Fruit fly (Drosophila melanogaster) whole organism, embryonic: ENCODE data around the gene sun.

Source experiments
- Adf1 ChIP-seq: fragments of 200-800 bp; sonication (Bioruptor generic); IDR thresholded peaks from 2 replicates; pipeline ENCODE4 v1.3.6; 2022; ENCODE audit warnings: missing biosample characterization, missing genetic modification characterization
- CG10147 ChIP-seq: fragments of 200-800 bp; sonication (Bioruptor generic); optimal IDR thresholded peaks from 2 replicates; lab custom pipeline; 2019; ENCODE audit warnings: missing biosample characterization, mild to moderate bottlenecking, missing genetic modification characterization, moderate library complexity
- CG1024 ChIP-seq: fragments of 200-800 bp; sonication (Bioruptor generic); IDR thresholded peaks from 2 replicates; pipeline ENCODE4 v1.3.6; 2022; ENCODE audit warnings: missing biosample characterization, missing genetic modification characterization
- CG10267 ChIP-seq: fragments of 200-800 bp; sonication (Bioruptor generic); optimal IDR thresholded peaks from 2 replicates; lab custom pipeline; 2018; ENCODE audit warnings: missing biosample characterization, mild to moderate bottlenecking, missing genetic modification characterization, moderate library complexity
- CG10543 ChIP-seq: fragments of 200-800 bp; sonication (Bioruptor generic); optimal IDR thresholded peaks from 3 replicates; lab custom pipeline; 2017; ENCODE audit warnings: missing biosample characterization, mild to moderate bottlenecking, missing genetic modification characterization, moderate library complexity
- CG11085 ChIP-seq: fragments of 200-800 bp; sonication (Bioruptor generic); IDR thresholded peaks from 2 replicates; pipeline ENCODE4 v1.3.6; 2022; ENCODE audit warnings: missing biosample characterization, missing genetic modification characterization
- CG11723 ChIP-seq: fragments of 200-800 bp; sonication (Bioruptor generic); optimal IDR thresholded peaks from 2 replicates; lab custom pipeline; 2017; ENCODE audit warnings: missing biosample characterization, mild to moderate bottlenecking, missing genetic modification characterization
- CG12236 ChIP-seq: fragments of 200-800 bp; sonication (Bioruptor generic); optimal IDR thresholded peaks from 2 replicates; lab custom pipeline; 2016; ENCODE audit warnings: missing biosample characterization, missing genetic modification characterization
- CG1529 ChIP-seq: fragments of 200-800 bp; sonication (Bioruptor generic); optimal IDR thresholded peaks from 3 replicates; lab custom pipeline; 2018; ENCODE audit warnings: missing biosample characterization, missing genetic modification characterization
- CG1603 ChIP-seq: fragments of 200-800 bp; sonication (Bioruptor generic); optimal IDR thresholded peaks from 2 replicates; lab custom pipeline; 2019; ENCODE audit warnings: missing biosample characterization, mild to moderate bottlenecking, missing genetic modification characterization, moderate library complexity
- CG16815 ChIP-seq: fragments of 200-800 bp; sonication (Bioruptor generic); optimal IDR thresholded peaks from 3 replicates; lab custom pipeline; 2017; ENCODE audit warnings: missing biosample characterization, mild to moderate bottlenecking, missing genetic modification characterization
- CG17802 ChIP-seq: fragments of 200-800 bp; sonication (Bioruptor generic); optimal IDR thresholded peaks from 2 replicates; lab custom pipeline; 2018; ENCODE audit warnings: missing biosample characterization, mild to moderate bottlenecking, missing genetic modification characterization, moderate library complexity
- CG1792 ChIP-seq: fragments of 200-800 bp; sonication (Bioruptor generic); optimal IDR thresholded peaks from 2 replicates; lab custom pipeline; 2016; ENCODE audit warnings: missing biosample characterization, missing genetic modification characterization
- CG18599 ChIP-seq: fragments of 200-800 bp; sonication (Bioruptor generic); optimal IDR thresholded peaks from 3 replicates; lab custom pipeline; 2017; ENCODE audit warnings: missing biosample characterization, missing genetic modification characterization, mild to moderate bottlenecking, moderate library complexity, missing genetic modification reagents
- CG2678 ChIP-seq: fragments of 200-800 bp; sonication (Bioruptor generic); optimal IDR thresholded peaks from 3 replicates; lab custom pipeline; 2019; ENCODE audit warnings: missing biosample characterization, mild to moderate bottlenecking, missing genetic modification characterization, moderate library complexity
- CG34224 ChIP-seq: fragments of 200-800 bp; sonication (Bioruptor generic); IDR thresholded peaks from 3 replicates; pipeline ENCODE4 v1.3.6; 2022; ENCODE audit warnings: missing biosample characterization, missing genetic modification characterization; ENCODE audit not compliant: partially characterized antibody
- CG4707 ChIP-seq: fragments of 200-800 bp; sonication (Bioruptor generic); optimal IDR thresholded peaks from 2 replicates; lab custom pipeline; 2018; ENCODE audit warnings: missing biosample characterization, mild to moderate bottlenecking, missing genetic modification characterization, moderate library complexity
- CG6175 ChIP-seq: fragments of 200-800 bp; sonication (Bioruptor generic); IDR thresholded peaks from 3 replicates; pipeline ENCODE4 v1.3.6; 2022; ENCODE audit warnings: missing biosample characterization, missing genetic modification characterization
- CG7372 ChIP-seq: fragments of 200-800 bp; sonication (Bioruptor generic); IDR thresholded peaks from 2 replicates; pipeline ENCODE4 v1.3.6; 2022; ENCODE audit warnings: missing biosample characterization, missing genetic modification characterization
- CG7928 ChIP-seq: fragments of 200-800 bp; sonication (Bioruptor generic); optimal IDR thresholded peaks from 2 replicates; lab custom pipeline; 2017; ENCODE audit warnings: missing biosample characterization, mild to moderate bottlenecking, missing genetic modification characterization
- CG8281 ChIP-seq: fragments of 200-800 bp; sonication (Bioruptor generic); optimal IDR thresholded peaks from 2 replicates; lab custom pipeline; 2018; ENCODE audit warnings: missing biosample characterization, mild to moderate bottlenecking, missing genetic modification characterization, moderate library complexity
- CG8290 ChIP-seq, 3 experiments: fragments of 200-800 bp; sonication (Bioruptor generic); optimal IDR thresholded peaks; 2 replicates each; lab custom pipeline; 2016 to 2019; ENCODE audit warnings: missing biosample characterization in 3 of 3, missing genetic modification characterization in 3 of 3, mild to moderate bottlenecking in 2 of 3, moderate library complexity in 1 of 3
- CG8478 ChIP-seq: fragments of >200 bp; optimal IDR thresholded peaks from 2 replicates; lab custom pipeline; 2018
- CG9817 ChIP-seq: fragments of 200-800 bp; sonication (Bioruptor generic); optimal IDR thresholded peaks from 2 replicates; lab custom pipeline; 2018; ENCODE audit warnings: missing biosample characterization, mild to moderate bottlenecking, missing genetic modification characterization, moderate library complexity
- CG9932 ChIP-seq: fragments of 200-800 bp; sonication (Bioruptor generic); IDR thresholded peaks from 2 replicates; pipeline ENCODE4 v1.3.6; 2022; ENCODE audit warnings: missing biosample characterization, missing genetic modification characterization
- CoRest ChIP-seq: fragments of 200-800 bp; sonication (Bioruptor generic); optimal IDR thresholded peaks from 3 replicates; lab custom pipeline; 2018; ENCODE audit warnings: missing biosample characterization, mild to moderate bottlenecking, missing genetic modification characterization, moderate library complexity
- Doc2 ChIP-seq: fragments of 200-800 bp; sonication (Bioruptor generic); IDR thresholded peaks from 2 replicates; pipeline ENCODE4 v1.3.6; 2022; ENCODE audit warnings: missing biosample characterization, missing genetic modification characterization
- E2f2 ChIP-seq: fragments of 200-800 bp; sonication (Bioruptor generic); IDR thresholded peaks from 2 replicates; pipeline ENCODE4 v1.3.6; 2022; ENCODE audit warnings: missing biosample characterization, missing genetic modification characterization
- Elba2 ChIP-seq: fragments of 200-800 bp; sonication (Bioruptor generic); optimal IDR thresholded peaks from 3 replicates; lab custom pipeline; 2016; ENCODE audit warnings: missing biosample characterization, missing genetic modification characterization
- Ets97D ChIP-seq: fragments of 200-800 bp; sonication (Bioruptor generic); optimal IDR thresholded peaks from 3 replicates; lab custom pipeline; 2016; ENCODE audit warnings: missing biosample characterization, missing genetic modification characterization
- Fer2 ChIP-seq: fragments of 200-800 bp; sonication (Bioruptor generic); optimal IDR thresholded peaks from 2 replicates; lab custom pipeline; 2018; ENCODE audit warnings: missing biosample characterization, mild to moderate bottlenecking, missing genetic modification characterization, moderate library complexity
- HLH3B ChIP-seq: fragments of 200-800 bp; sonication (Bioruptor generic); IDR thresholded peaks from 2 replicates; pipeline ENCODE4 v1.3.6; 2022; ENCODE audit warnings: missing biosample characterization, missing genetic modification characterization
- Jarid2 ChIP-seq: fragments of 200-800 bp; sonication (Bioruptor generic); optimal IDR thresholded peaks from 3 replicates; lab custom pipeline; 2017; ENCODE audit warnings: mild to moderate bottlenecking, missing biosample characterization, missing genetic modification reagents, missing genetic modification characterization
- MTF-1 ChIP-seq: fragments of 200-800 bp; sonication (Bioruptor generic); optimal IDR thresholded peaks from 2 replicates; lab custom pipeline; 2018; ENCODE audit warnings: missing biosample characterization, mild to moderate bottlenecking, missing genetic modification characterization, borderline replicate concordance
- ac ChIP-seq: fragments of 200-800 bp; sonication (Bioruptor generic); optimal IDR thresholded peaks from 3 replicates; lab custom pipeline; 2017; ENCODE audit warnings: missing biosample characterization, mild to moderate bottlenecking, missing genetic modification characterization
- chn ChIP-seq: fragments of 200-800 bp; sonication (Bioruptor generic); optimal IDR thresholded peaks from 2 replicates; lab custom pipeline; 2016; ENCODE audit warnings: missing biosample characterization, missing genetic modification characterization
- crc ChIP-seq: fragments of 200-800 bp; sonication (Bioruptor generic); optimal IDR thresholded peaks from 2 replicates; lab custom pipeline; 2016; ENCODE audit warnings: missing biosample characterization, missing genetic modification characterization
- dysf ChIP-seq: fragments of 200-800 bp; sonication (Bioruptor generic); IDR thresholded peaks from 3 replicates; pipeline ENCODE4 v1.3.6; 2022; ENCODE audit warnings: missing biosample characterization, missing genetic modification characterization
- fd3F ChIP-seq: fragments of 200-800 bp; sonication (Bioruptor generic); optimal IDR thresholded peaks from 2 replicates; lab custom pipeline; 2018; ENCODE audit warnings: missing biosample characterization, mild to moderate bottlenecking, missing genetic modification characterization, moderate library complexity
- fd64A ChIP-seq: fragments of 200-800 bp; sonication (Bioruptor generic); optimal IDR thresholded peaks from 3 replicates; lab custom pipeline; 2018; ENCODE audit warnings: missing biosample characterization, mild to moderate bottlenecking, missing genetic modification characterization
- gcm ChIP-seq: fragments of 200-800 bp; sonication (Bioruptor generic); optimal IDR thresholded peaks from 2 replicates; lab custom pipeline; 2019; ENCODE audit warnings: missing biosample characterization, mild to moderate bottlenecking, missing genetic modification characterization, moderate library complexity
- grau ChIP-seq: fragments of 200-800 bp; optimal IDR thresholded peaks from 3 replicates; lab custom pipeline; 2019; ENCODE audit warnings: missing biosample characterization, mild to moderate bottlenecking, missing genetic modification characterization, moderate library complexity
- jigr1 ChIP-seq: fragments of 200-800 bp; sonication (Bioruptor generic); IDR thresholded peaks from 3 replicates; pipeline ENCODE4 v1.3.6; 2022; ENCODE audit warnings: missing biosample characterization, missing genetic modification characterization
- jing ChIP-seq: fragments of 200-800 bp; sonication (Bioruptor generic); optimal IDR thresholded peaks from 2 replicates; lab custom pipeline; 2018; ENCODE audit warnings: missing biosample characterization, mild to moderate bottlenecking, missing genetic modification characterization
- jumu ChIP-seq: fragments of 200-800 bp; sonication (Bioruptor generic); optimal IDR thresholded peaks from 3 replicates; lab custom pipeline; 2016; ENCODE audit warnings: missing biosample characterization, missing genetic modification characterization
- kni ChIP-seq: fragments of 200-800 bp; sonication (Bioruptor generic); optimal IDR thresholded peaks from 3 replicates; lab custom pipeline; 2017; ENCODE audit warnings: mild to moderate bottlenecking, missing biosample characterization, missing genetic modification reagents, missing genetic modification characterization
- pzg ChIP-seq: fragments of 200-800 bp; sonication (Bioruptor generic); optimal IDR thresholded peaks from 3 replicates; lab custom pipeline; 2018; ENCODE audit warnings: missing biosample characterization, mild to moderate bottlenecking, missing genetic modification characterization, moderate library complexity
- rib ChIP-seq: fragments of 200-800 bp; sonication (Bioruptor generic); IDR thresholded peaks from 2 replicates; pipeline ENCODE4 v1.3.6; 2022; ENCODE audit warnings: missing biosample characterization, missing genetic modification characterization
- seq ChIP-seq: fragments of 200-800 bp; sonication (Bioruptor generic); IDR thresholded peaks from 2 replicates; pipeline ENCODE4 v1.3.6; 2022; ENCODE audit warnings: missing biosample characterization, missing genetic modification characterization
- vfl ChIP-seq: fragments of 200-800 bp; sonication (Bioruptor generic); optimal IDR thresholded peaks from 2 replicates; lab custom pipeline; 2016; ENCODE audit warnings: missing biosample characterization, missing genetic modification characterization
- zen ChIP-seq: fragments of 200-800 bp; sonication (Bioruptor generic); optimal IDR thresholded peaks from 3 replicates; lab custom pipeline; 2018; ENCODE audit warnings: missing biosample characterization, mild to moderate bottlenecking, missing genetic modification characterization, moderate library complexity

Gene sun

dm6 chrX:15844139-15844538 is 4.9 kb downstream of the sun start, which contains the start of the genes ArgRS and CG8578 (continued):
- no peak for TF ChIP-seq CG2678
- no peak; the same call in none of the 3 replicates for TF ChIP-seq CG34224 (GFP tag; lab: Robert Waterston, UW)
- TF ChIP-seq CG10147 (GFP tag; lab: Kevin White, UChicago) = no peak
- TF ChIP-seq dysf = peak; percentile 84; the same call in 1 of the 3 replicates
- no peak for TF ChIP-seq CG8478
- no peak for TF ChIP-seq rib
- no peak for TF ChIP-seq CG10543
- TF ChIP-seq CG18599 (GFP tag; lab: Kevin White, UChicago) = no peak
- TF ChIP-seq jing (GFP tag; lab: Kevin White, UChicago) = no peak
- TF ChIP-seq CG11085 (GFP tag; lab: Robert Waterston, UW) = no peak
- peak; percentile 23 for TF ChIP-seq CG10267 (tag; lab: Kevin White, UChicago)
- TF ChIP-seq MTF-1 (GFP tag; lab: Kevin White, UChicago) = no peak
- TF ChIP-seq crc (GFP tag; lab: Kevin White, UChicago) = peak; percentile 69
- no peak for TF ChIP-seq CG7928
- TF ChIP-seq HLH3B (GFP tag; lab: Robert Waterston, UW) = no peak
- no peak for TF ChIP-seq CG11723
- TF ChIP-seq seq = no peak
- peak; percentile 54 for TF ChIP-seq CoRest (tag; lab: Kevin White, UChicago)
- no peak for TF ChIP-seq CG6175
- TF ChIP-seq grau (tag; lab: Kevin White, UChicago) = peak; percentile 53
- peak; percentile 38; the same call in 1 of the 2 replicates for TF ChIP-seq E2f2 (GFP tag; lab: Robert Waterston, UW)
- TF ChIP-seq jigr1 (GFP tag; lab: Robert Waterston, UW) = no peak; the same call in 2 of the 3 replicates
- no peak for TF ChIP-seq kni (GFP tag; lab: Kevin White, UChicago)
- peak; percentile 56 for TF ChIP-seq chn
- TF ChIP-seq CG9817 = no peak
- TF ChIP-seq Doc2 = no peak
- TF ChIP-seq Ets97D = peak; percentile 73
- TF ChIP-seq CG12236 = no peak
- peak; percentile 53 for TF ChIP-seq CG1603
- no peak for TF ChIP-seq gcm (GFP tag; lab: Kevin White, UChicago)
- no peak for TF ChIP-seq ac (GFP tag; lab: Kevin White, UChicago)
- TF ChIP-seq CG17802 (tag; lab: Kevin White, UChicago) = peak; percentile 78
- peak; percentile 21 for TF ChIP-seq CG1792 (GFP tag; lab: Kevin White, UChicago)
- no peak for TF ChIP-seq Elba2 (GFP tag; lab: Kevin White, UChicago)
- no peak for TF ChIP-seq CG1529 (GFP tag; lab: Kevin White, UChicago)
- no peak for TF ChIP-seq Jarid2
- peak; percentile 84 for TF ChIP-seq CG8290 (GFP tag; optimal IDR thresholded peaks at IDR 0.05; lab: Kevin White, UChicago)
- no peak for TF ChIP-seq CG8290 (tag; optimal IDR thresholded peaks at IDR 0.05; lab: Kevin White, UChicago)
- peak; percentile 90 for TF ChIP-seq jumu
- TF ChIP-seq CG1024 (GFP tag; lab: Robert Waterston, UW) = 0 out of 2 replicates have a peak, but pooled peaks have one; percentile 34
- TF ChIP-seq fd3F (GFP tag; lab: Kevin White, UChicago) = no peak
- no peak for TF ChIP-seq fd64A (GFP tag; lab: Kevin White, UChicago)
- no peak for TF ChIP-seq Adf1 (GFP tag; lab: Robert Waterston, UW)
- TF ChIP-seq pzg = peak; percentile 65
- TF ChIP-seq CG7372 (GFP tag; lab: Robert Waterston, UW) = peak; percentile 77
- TF ChIP-seq Fer2 = no peak
- peak; percentile 34 for TF ChIP-seq zen
- TF ChIP-seq CG4707 = no peak
- TF ChIP-seq vfl (GFP tag; lab: Kevin White, UChicago) = peak; percentile 23
- no peak for TF ChIP-seq CG16815
- TF ChIP-seq CG9932 (GFP tag; lab: Robert Waterston, UW) = no peak
- TF ChIP-seq CG8281 (tag; lab: Kevin White, UChicago) = no peak
